Fruit fly (Drosophila melanogaster): ENCODE data around the gene Spn77Bc.
A peak's percentile ranks its signal among the peaks of the same experiment; 100 is the strongest.

Gene Spn77Bc

dm6 chr3L:20384086-20384810 is 41.8 kb downstream of the Spn77Bc start, which contains the start of the genes CG5498 and fbl (continued):
- TF ChIP-seq Myb (GFP tag; optimal IDR thresholded peaks at IDR 0.05) (peak; percentile 91), CG2120 (GFP tag; optimal IDR thresholded peaks at IDR 0.05) (peak; percentile 84), CG18599 (GFP tag; optimal IDR thresholded peaks at IDR 0.05) (peak; percentile 77), YL-1 (GFP tag; optimal IDR thresholded peaks at IDR 0.05) (peak; percentile 13), CG13287 (GFP tag; IDR thresholded peaks at IDR 0.05; ENCODE audit: partially characterized antibody) (peak; percentile 52; the same call in 1 of the 2 replicates), gro (GFP tag; optimal IDR thresholded peaks at IDR 0.05) (peak; percentile 21), CG7745 (tag; optimal IDR thresholded peaks at IDR 0.05) (peak; percentile 45), abd-A (tag; optimal IDR thresholded peaks at IDR 0.05) (no peak), esg (GFP tag; conservative IDR thresholded peaks at IDR 0.05) (peak; percentile 38; the same call in 1 of the 2 replicates), nom (GFP tag; optimal IDR thresholded peaks at IDR 0.05) (no peak), CG4282 (GFP tag; optimal IDR thresholded peaks at IDR 0.05) (no peak), dmrt99B (tag; optimal IDR thresholded peaks at IDR 0.05) (peak; percentile 62), CG17829 (tag; optimal IDR thresholded peaks at IDR 0.05) (peak; percentile 74), Opbp (GFP tag; IDR thresholded peaks at IDR 0.05; ENCODE audit: partially characterized antibody) (no peak), mam (GFP tag; optimal IDR thresholded peaks at IDR 0.05) (peak; percentile 47), twi (tag; optimal IDR thresholded peaks at IDR 0.05) (peak; percentile 19), CG3065 (GFP tag; optimal IDR thresholded peaks at IDR 0.05) (no peak), hkb (optimal IDR thresholded peaks at IDR 0.05) (no peak), hkb (GFP tag; IDR thresholded peaks at IDR 0.05) (0 out of 2 replicates have a peak, but pooled peaks have one; percentile 46), crol (GFP tag; IDR thresholded peaks at IDR 0.05) (0 out of 2 replicates have a peak, but pooled peaks have one; percentile 34), CG14441 (GFP tag; IDR thresholded peaks at IDR 0.05) (no peak), lilli (GFP tag; optimal IDR thresholded peaks at IDR 0.05) (peak; percentile 83), CG42726 (GFP tag; IDR thresholded peaks at IDR 0.05; ENCODE audit: partially characterized antibody) (0 out of 2 replicates have a peak, but pooled peaks have one; percentile 15), CG10959 (GFP tag; IDR thresholded peaks at IDR 0.05) (no peak), Usf (GFP tag; optimal IDR thresholded peaks at IDR 0.05) (peak; percentile 4), ranshi (GFP tag; IDR thresholded peaks at IDR 0.05) (peak; percentile 29; the same call in 1 of the 2 replicates), CG2202 (tag; optimal IDR thresholded peaks at IDR 0.05) (peak; percentile 12), CG15479 (GFP tag; optimal IDR thresholded peaks at IDR 0.05) (peak; percentile 33), CG4617 (GFP tag; optimal IDR thresholded peaks at IDR 0.05; ENCODE audit: borderline replicate concordance) (peak; percentile 8), knrl (GFP tag; IDR thresholded peaks at IDR 0.05; ENCODE audit: partially characterized antibody) (no peak), sug (tag; optimal IDR thresholded peaks at IDR 0.05) (peak; percentile 68), hb (GFP tag; IDR thresholded peaks at IDR 0.05; ENCODE audit: partially characterized antibody) (no peak), sd (tag; optimal IDR thresholded peaks at IDR 0.05) (peak; percentile 84), CG13424 (tag; optimal IDR thresholded peaks at IDR 0.05) (peak; percentile 69), CG7839 (tag; optimal IDR thresholded peaks at IDR 0.05) (peak; percentile 74), sob (GFP tag; IDR thresholded peaks at IDR 0.05) (0 out of 2 replicates have a peak, but pooled peaks have one; percentile 40), CG1529 (GFP tag; optimal IDR thresholded peaks at IDR 0.05) (peak; percentile 32), fu2 (GFP tag; optimal IDR thresholded peaks at IDR 0.05) (no peak), Dip3 (GFP tag; optimal IDR thresholded peaks at IDR 0.05) (peak; percentile 54), Mad (GFP tag; optimal IDR thresholded peaks at IDR 0.05) (peak; percentile 40), CG9437 (GFP tag; optimal IDR thresholded peaks at IDR 0.05) (peak; percentile 52), nmo (GFP tag; optimal IDR thresholded peaks at IDR 0.05) (peak; percentile 72), shn (GFP tag; optimal IDR thresholded peaks at IDR 0.05) (peak; percentile 25), NC2β (GFP tag; optimal IDR thresholded peaks at IDR 0.05) (peak; percentile 18), Hr51 (GFP tag; optimal IDR thresholded peaks at IDR 0.05) (peak; percentile 57 to 70), Optix (GFP tag; IDR thresholded peaks at IDR 0.05) (no peak), CG15269 (tag; optimal IDR thresholded peaks at IDR 0.05) (peak; percentile 60), CG3407 (GFP tag; optimal IDR thresholded peaks at IDR 0.05) (no peak)
